Worm (Caenorhabditis elegans) whole organism, L1 larva: ENCODE results near the gene T22F3.10.
"Not testable (repeated sequence)": the region's sequence is repeated elsewhere in the genome, so short reads cannot be mapped to it uniquely, and the experiment has no call there.

Experiments
- C16A3.4 ChIP-seq: fragments of 150-350 bp; optimal IDR thresholded peaks from 2 replicates; lab custom pipeline; 2014; ENCODE audit warnings: missing biosample characterization, missing genetic modification characterization
- aha-1 ChIP-seq: fragments of 150-350 bp; optimal IDR thresholded peaks from 2 replicates; lab custom pipeline; 2014; ENCODE audit warnings: missing biosample characterization, missing genetic modification characterization
- ama-1 ChIP-seq: fragments of 150-350 bp; optimal IDR thresholded peaks from 2 replicates; lab custom pipeline; 2014
- blmp-1 ChIP-seq: fragments of 150-350 bp; optimal IDR thresholded peaks from 2 replicates; lab custom pipeline; 2014; ENCODE audit warnings: missing biosample characterization, missing genetic modification characterization
- ceh-82 ChIP-seq, 3 experiments: fragments of 150-350 bp in 1 of 3; sonication (generic microtip) in 2 of 3; optimal IDR thresholded peaks; 2 replicates each; lab custom pipeline; 2014 to 2017; ENCODE audit warnings: missing biosample characterization in 3 of 3, missing genetic modification characterization in 3 of 3
- ceh-88 ChIP-seq: fragments of 200-800 bp; sonication (Bioruptor generic); IDR thresholded peaks from 2 replicates; pipeline ENCODE4 v1.3.6; 2022; ENCODE audit warnings: missing genetic modification characterization, missing compliant biosample characterization
- dpl-1 ChIP-seq, 3 experiments: fragments of 150-350 bp in 2 of 3; sonication (generic microtip) in 1 of 3; optimal IDR thresholded peaks; 2 replicates each; lab custom pipeline; 2014 to 2017; ENCODE audit warnings: missing biosample characterization in 3 of 3, missing genetic modification characterization in 3 of 3, missing genetic modification reagents in 3 of 3
- dsc-1 ChIP-seq: sonication (generic microtip); optimal IDR thresholded peaks from 2 replicates; lab custom pipeline; 2016; ENCODE audit warnings: mild to moderate bottlenecking, missing genetic modification characterization, missing compliant biosample characterization
- efl-1 ChIP-seq, 4 experiments: fragments of 150-350 bp; optimal IDR thresholded peaks in 3 of 4; peaks in 1 of 4; 1 replicate in 1 of 4; 2 replicates in 3 of 4; lab custom pipeline; 2014; ENCODE audit warnings: missing biosample characterization in 2 of 4, missing genetic modification characterization in 2 of 4, missing genetic modification reagents in 2 of 4
- egl-27 ChIP-seq, 2 experiments: fragments of 150-350 bp in 1 of 2; sonication (generic microtip); optimal IDR thresholded peaks; 3 replicates each; lab custom pipeline; 2017 to 2018; ENCODE audit warnings: missing biosample characterization in 2 of 2, missing genetic modification characterization in 2 of 2, missing genetic modification reagents in 2 of 2
- elt-2 ChIP-seq: sonication (generic microtip); optimal IDR thresholded peaks from 2 replicates; lab custom pipeline; 2016; ENCODE audit warnings: missing genetic modification characterization, mild to moderate bottlenecking, inconsistent platforms, missing compliant biosample characterization, missing genetic modification reagents
- fos-1 ChIP-seq: fragments of 150-350 bp; optimal IDR thresholded peaks from 2 replicates; lab custom pipeline; 2014; ENCODE audit warnings: missing biosample characterization, missing genetic modification characterization
- hlh-17 ChIP-seq: fragments of 200-800 bp; sonication (Bioruptor generic); optimal IDR thresholded peaks from 2 replicates; lab custom pipeline; 2018; ENCODE audit warnings: missing genetic modification characterization, mild to moderate bottlenecking, missing compliant biosample characterization, moderate library complexity, borderline replicate concordance
- isw-1 ChIP-seq: fragments of 200-800 bp; sonication (Bioruptor generic); IDR thresholded peaks from 2 replicates; pipeline ENCODE4 v1.3.6; 2022; ENCODE audit warnings: missing genetic modification characterization, missing compliant biosample characterization
- lin-14 ChIP-seq: fragments of 200-800 bp; sonication (Bioruptor generic); optimal IDR thresholded peaks from 2 replicates; lab custom pipeline; 2018; ENCODE audit warnings: mild to moderate bottlenecking, missing genetic modification characterization, moderate library complexity, missing compliant biosample characterization
- lin-15B ChIP-seq: fragments of 150-350 bp; sonication (generic microtip); optimal IDR thresholded peaks from 3 replicates; lab custom pipeline; 2014; ENCODE audit warnings: missing biosample characterization, missing genetic modification characterization
- lin-35 ChIP-seq, 2 experiments: fragments of 150-350 bp; optimal IDR thresholded peaks; 2 replicates each; lab custom pipeline; 2014; ENCODE audit warnings: missing biosample characterization in 2 of 2, missing genetic modification characterization in 2 of 2, missing genetic modification reagents in 2 of 2
- lsy-2 ChIP-seq, 2 experiments: fragments of 150-350 bp; optimal IDR thresholded peaks; 2 replicates each; lab custom pipeline; 2014; ENCODE audit warnings: missing biosample characterization in 2 of 2, missing genetic modification characterization in 2 of 2
- mef-2 ChIP-seq: fragments of 150-350 bp; optimal IDR thresholded peaks from 2 replicates; lab custom pipeline; 2014; ENCODE audit warnings: missing biosample characterization, missing genetic modification characterization
- nhr-19 ChIP-seq: fragments of 200-800 bp; sonication (Bioruptor generic); conservative IDR thresholded peaks from 2 replicates; pipeline ENCODE4 v1.3.6; 2022; ENCODE audit warnings: missing genetic modification characterization, missing compliant biosample characterization
- nhr-20 ChIP-seq: sonication (generic microtip); optimal IDR thresholded peaks from 2 replicates; lab custom pipeline; 2016; ENCODE audit warnings: mild to moderate bottlenecking, missing genetic modification characterization, missing compliant biosample characterization
- nhr-237 ChIP-seq: fragments of 150-350 bp; optimal IDR thresholded peaks from 2 replicates; lab custom pipeline; 2014; ENCODE audit warnings: missing biosample characterization, missing genetic modification characterization
- nhr-71 ChIP-seq: sonication (generic microtip); optimal IDR thresholded peaks from 2 replicates; lab custom pipeline; 2016; ENCODE audit warnings: mild to moderate bottlenecking, missing genetic modification characterization, moderate library complexity, missing compliant biosample characterization
- nhr-85 ChIP-seq: sonication (generic microtip); peaks from one replicate; lab custom pipeline; 2016; ENCODE audit warnings: missing genetic modification characterization, inconsistent platforms, missing compliant biosample characterization
- rnt-1 ChIP-seq: sonication (generic microtip); optimal IDR thresholded peaks from 2 replicates; lab custom pipeline; 2016; ENCODE audit warnings: mild to moderate bottlenecking, missing genetic modification characterization, moderate library complexity, missing compliant biosample characterization
- skn-1 ChIP-seq: fragments of 150-350 bp; optimal IDR thresholded peaks from 2 replicates; lab custom pipeline; 2014; ENCODE audit warnings: missing biosample characterization, missing genetic modification characterization
- snu-23 ChIP-seq: sonication (generic microtip); optimal IDR thresholded peaks from 2 replicates; lab custom pipeline; 2016; ENCODE audit warnings: missing genetic modification characterization, missing compliant biosample characterization
- sox-4 ChIP-seq: sonication (generic microtip); optimal IDR thresholded peaks from 2 replicates; lab custom pipeline; 2016; ENCODE audit warnings: missing genetic modification characterization, missing compliant biosample characterization
- swsn-7 ChIP-seq: sonication (generic microtip); optimal IDR thresholded peaks from 2 replicates; lab custom pipeline; 2016; ENCODE audit warnings: missing genetic modification characterization, missing compliant biosample characterization
- tbx-2 ChIP-seq: sonication (generic microtip); optimal IDR thresholded peaks from 2 replicates; lab custom pipeline; 2016; ENCODE audit warnings: missing genetic modification characterization, missing compliant biosample characterization
- unc-130 ChIP-seq: fragments of 150-350 bp; optimal IDR thresholded peaks from 2 replicates; lab custom pipeline; 2017; ENCODE audit warnings: missing biosample characterization, missing genetic modification characterization, inconsistent platforms
- unc-86 ChIP-seq: sonication (generic microtip); optimal IDR thresholded peaks from 2 replicates; lab custom pipeline; 2016; ENCODE audit warnings: missing genetic modification characterization, missing compliant biosample characterization
- unc-98 ChIP-seq: fragments of 200-800 bp; sonication (Bioruptor generic); IDR thresholded peaks from 2 replicates; pipeline ENCODE4 v1.3.6; 2022; ENCODE audit warnings: missing genetic modification characterization, missing compliant biosample characterization
- vab-15 ChIP-seq: sonication (generic microtip); optimal IDR thresholded peaks from 2 replicates; lab custom pipeline; 2017; ENCODE audit warnings: missing genotype, mild to moderate bottlenecking, missing genetic modification characterization, missing compliant biosample characterization
- xbp-1 ChIP-seq: sonication (generic microtip); optimal IDR thresholded peaks from 2 replicates; lab custom pipeline; 2016; ENCODE audit warnings: missing genetic modification characterization, missing compliant biosample characterization
- zip-4 ChIP-seq: fragments of 200-800 bp; sonication (Bioruptor generic); optimal IDR thresholded peaks from 2 replicates; lab custom pipeline; 2018; ENCODE audit warnings: mild to moderate bottlenecking, missing genetic modification characterization, moderate library complexity, missing compliant biosample characterization

Gene T22F3.10

DNA sequence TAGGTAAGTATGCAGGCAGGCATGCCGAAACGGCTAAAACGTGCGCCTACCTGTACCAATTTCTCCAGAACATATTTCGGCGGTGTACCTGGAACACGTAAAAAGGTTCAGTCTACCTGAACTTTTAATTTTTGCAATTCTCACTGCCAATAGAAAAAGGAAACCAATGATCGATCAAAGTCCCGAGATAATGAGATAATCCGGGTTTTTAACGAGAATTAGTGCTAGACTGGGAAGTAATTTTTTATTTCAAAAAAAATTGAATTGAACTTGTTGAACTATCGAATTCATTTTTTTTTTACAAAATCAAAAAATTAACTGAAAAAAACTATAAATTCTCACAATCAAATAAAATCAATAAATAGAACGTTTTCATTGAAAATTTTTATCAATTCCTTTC, 11.0 kb downstream of the T22F3.10 start, which contains the start of gene T22F3.7:
Gene T22F3.7 (minus strand): TSS at position 101 of the 400 bp plus-strand sequence.
- TF ChIP-seq dsc-1 (no peak), sox-4 (no peak), elt-2 (tag; lab: Kevin White, UChicago) (no peak)

DNA sequence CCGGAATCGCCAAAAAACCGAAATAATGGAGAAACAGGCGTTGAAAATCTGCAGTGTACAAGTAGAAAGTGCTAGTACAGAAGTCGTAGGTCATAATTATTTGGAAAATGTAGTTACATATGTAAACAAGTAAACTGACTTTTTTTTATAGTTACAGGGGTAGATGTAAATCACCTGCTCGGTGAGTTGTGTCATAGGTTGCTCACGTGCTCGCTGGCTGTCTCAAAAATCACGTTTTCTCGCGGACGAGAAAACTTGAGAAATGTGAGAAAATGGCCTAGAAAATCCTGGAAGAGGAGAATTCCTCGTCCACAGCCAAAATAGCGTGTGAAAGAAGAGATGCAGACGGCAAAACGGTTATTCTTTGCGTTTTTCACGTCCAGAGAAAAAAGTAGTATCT, 14.5 kb downstream of the T22F3.10 start, which contains the start of gene srh-212:
Gene srh-212 (minus strand): TSS at position 101 of the 400 bp plus-strand sequence.
- not testable (repeated sequence) for TF ChIP-seq nhr-237; unc-98 (GFP tag; lab: Robert Waterston, UW); lin-15B (tag; lab: Kevin White, UChicago)

DNA sequence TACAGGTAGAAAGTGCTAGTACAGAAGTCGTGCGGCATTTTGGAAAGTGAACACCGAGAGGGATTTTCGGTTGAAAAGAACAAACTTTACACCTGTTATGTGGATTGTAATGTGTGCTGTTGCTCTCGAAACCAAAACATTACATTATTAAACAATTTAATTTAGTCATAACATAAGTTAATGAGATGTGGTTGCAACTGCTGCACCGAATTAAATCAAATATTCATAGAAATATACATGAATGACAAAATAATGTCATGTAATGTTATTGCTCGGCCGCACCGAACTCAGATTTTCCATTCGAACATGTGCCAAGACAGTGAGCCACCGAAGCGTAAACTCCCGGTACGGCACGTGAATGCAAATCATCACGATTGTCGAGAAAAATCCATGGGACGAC, 16.6 kb downstream of the T22F3.10 start, which contains the start of gene srh-213:
Gene srh-213 (minus strand): TSS at position 101 of the 400 bp plus-strand sequence.
- no peak for TF ChIP-seq elt-2 (tag; lab: Kevin White, UChicago)
- TF ChIP-seq hlh-17, result no peak
- no peak for TF ChIP-seq egl-27 (tag; optimal IDR thresholded peaks at IDR 0.05; lab: Kevin White, UChicago)
- TF ChIP-seq, all 84 proteins: peak for 0

DNA sequence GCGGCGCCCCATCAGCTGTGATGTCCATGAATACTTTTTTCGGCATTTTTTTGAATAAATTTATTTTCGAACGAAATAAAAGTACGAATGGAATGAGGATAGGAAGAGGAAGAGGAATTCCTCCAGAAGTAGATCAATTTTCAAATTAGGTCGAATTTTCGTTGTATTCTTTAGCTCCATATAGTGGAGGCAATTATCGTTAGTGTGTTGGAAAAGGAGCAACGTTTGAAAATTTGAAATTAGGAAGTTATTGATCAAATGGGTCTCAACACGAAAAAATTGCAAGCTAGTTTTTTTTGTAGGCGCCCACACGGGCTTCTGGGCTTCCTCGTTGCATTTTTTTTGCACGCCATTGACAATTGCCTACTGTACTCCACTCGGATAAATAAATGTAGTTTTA, 19.5 kb downstream of the T22F3.10 start, which contains the start of gene T22F3.12:
Gene T22F3.12 (minus strand): TSS at position 101 of the 400 bp plus-strand sequence.
- TF ChIP-seq vab-15 (tag; lab: Kevin White, UChicago) (no peak), lin-15B (tag; lab: Kevin White, UChicago) (no peak), nhr-71 (no peak), skn-1 (no peak), ceh-88 (GFP tag; lab: Robert Waterston, UW) (no peak), unc-98 (GFP tag; lab: Robert Waterston, UW) (no peak)

- TF ChIP-seq unc-130 (tag; lab: Kevin White, UChicago), result no peak
- no peak for TF ChIP-seq nhr-85 (tag; lab: Kevin White, UChicago)
- no peak for TF ChIP-seq efl-1 (optimal IDR thresholded peaks at IDR 0.05; lab: Kevin White, UChicago)
- TF ChIP-seq efl-1 (GFP tag; optimal IDR thresholded peaks at IDR 0.05 in 1 of 2; lab: Kevin White, UChicago), result peak in 1 of 2 experiments; percentile 16
These were observed 23.3 kb downstream of the T22F3.10 start for ce11 chrV:3588223-3588622.

ce11 chrV:3587633-3588032, 23.9 kb downstream of the T22F3.10 start:
- TF ChIP-seq blmp-1 (tag; lab: Kevin White, UChicago) (no peak), tbx-2 (tag; lab: Kevin White, UChicago) (peak; percentile 12), dsc-1 (peak; percentile 6), dpl-1 (GFP tag; optimal IDR thresholded peaks at IDR 0.05; lab: Kevin White, UChicago) (peak; percentile 10 to 16 (median 15)), nhr-85 (tag; lab: Kevin White, UChicago) (peak; percentile 36), C16A3.4 (tag; lab: Kevin White, UChicago) (peak; percentile 14), aha-1 (no peak), nhr-71 (peak; percentile 48), zip-4 (GFP tag; lab: Kevin White, UChicago) (peak; percentile 1), lin-35 (GFP tag; optimal IDR thresholded peaks at IDR 0.05; lab: Kevin White, UChicago) (peak; percentile 13 to 20), swsn-7 (peak; percentile 47), nhr-237 (no peak), isw-1 (no peak), efl-1 (optimal IDR thresholded peaks at IDR 0.05; lab: Kevin White, UChicago) (peak in 1 of 2 experiments; percentile 34), efl-1 (GFP tag; optimal IDR thresholded peaks at IDR 0.05 in 1 of 2; lab: Kevin White, UChicago) (peak in 1 of 2 experiments; percentile 88), mef-2 (tag; lab: Kevin White, UChicago) (no peak), rnt-1 (tag; lab: Kevin White, UChicago) (peak; percentile 30), nhr-19 (GFP tag; lab: Robert Waterston, UW) (peak; percentile 38), ceh-82 (tag; optimal IDR thresholded peaks at IDR 0.05; lab: Kevin White, UChicago) (peak in 2 of 3 experiments; percentile 14 to 21), lin-14 (peak; percentile 21), lsy-2 (tag; optimal IDR thresholded peaks at IDR 0.05; lab: Kevin White, UChicago) (peak; percentile 19 to 38), nhr-20 (tag; lab: Kevin White, UChicago) (peak; percentile 29), fos-1 (tag; lab: Kevin White, UChicago) (no peak), xbp-1 (tag; lab: Kevin White, UChicago) (peak; percentile 32), snu-23 (GFP tag; lab: Kevin White, UChicago) (peak; percentile 21), ama-1 (no peak), unc-130 (tag; lab: Kevin White, UChicago) (peak; percentile 20), unc-86 (tag; lab: Kevin White, UChicago) (no peak)
